Worm (Caenorhabditis elegans) whole organism, young adult: Measurements from ENCODE around the gene ttr-42.
A peak's percentile ranks its signal among the peaks of the same experiment; 100 is the strongest.

Experiments used
- B0261.1 ChIP-seq: sonication (generic microtip); optimal IDR thresholded peaks from 2 replicates; lab custom pipeline; 2016; ENCODE audit warnings: mild to moderate bottlenecking, missing genetic modification characterization, moderate library complexity, missing compliant biosample characterization
- C17E4.6 ChIP-seq: fragments of 200-800 bp; sonication (Bioruptor generic); IDR thresholded peaks from 2 replicates; pipeline ENCODE4 v1.3.6; 2022; ENCODE audit warnings: missing genetic modification reagents, missing genetic modification characterization, missing compliant biosample characterization
- D2030.7 ChIP-seq: fragments of 200-800 bp; sonication (Bioruptor generic); IDR thresholded peaks from 2 replicates; pipeline ENCODE4 v1.3.6; 2022; ENCODE audit warnings: missing genetic modification reagents, missing genetic modification characterization, missing compliant biosample characterization
- F37B4.10 ChIP-seq: fragments of 200-800 bp; sonication (Bioruptor generic); IDR thresholded peaks from 2 replicates; pipeline ENCODE4 v1.3.6; 2022; ENCODE audit warnings: missing genetic modification characterization, missing compliant biosample characterization
- F39B2.1 ChIP-seq: fragments of 200-800 bp; sonication (Bioruptor generic); IDR thresholded peaks from 2 replicates; pipeline ENCODE4 v1.3.6; 2022; ENCODE audit warnings: missing genetic modification reagents, missing genetic modification characterization, missing compliant biosample characterization
- F49E8.2 ChIP-seq: sonication (generic microtip); optimal IDR thresholded peaks from 3 replicates; lab custom pipeline; 2017; ENCODE audit warnings: missing genetic modification characterization, mild to moderate bottlenecking, missing compliant biosample characterization, antibody characterized with exemption, moderate library complexity; ENCODE audit not compliant: insufficient read depth
- F52B5.7 ChIP-seq: sonication (generic microtip); optimal IDR thresholded peaks from 2 replicates; lab custom pipeline; 2016; ENCODE audit warnings: mild to moderate bottlenecking, missing genetic modification characterization, missing compliant biosample characterization
- F55B11.4 ChIP-seq: sonication (generic microtip); optimal IDR thresholded peaks from 2 replicates; lab custom pipeline; 2016; ENCODE audit warnings: missing compliant biosample characterization, missing genetic modification characterization, borderline replicate concordance; ENCODE audit not compliant: insufficient read depth
- F57A8.1 ChIP-seq: fragments of 200-800 bp; sonication (Bioruptor generic); optimal IDR thresholded peaks from 2 replicates; lab custom pipeline; 2018; ENCODE audit warnings: mild to moderate bottlenecking, missing genetic modification characterization, moderate library complexity, missing compliant biosample characterization
- F57C9.4 ChIP-seq: sonication (generic microtip); optimal IDR thresholded peaks from 2 replicates; lab custom pipeline; 2017; ENCODE audit warnings: mild to moderate bottlenecking, missing genetic modification characterization, missing compliant biosample characterization
- K11D2.4 ChIP-seq: fragments of 200-800 bp; sonication (Bioruptor generic); IDR thresholded peaks from 2 replicates; pipeline ENCODE4 v1.3.6; 2022; ENCODE audit warnings: missing genetic modification reagents, missing genetic modification characterization, missing compliant biosample characterization
- K12H6.12 ChIP-seq: fragments of 200-800 bp; sonication (Bioruptor generic); optimal IDR thresholded peaks from 2 replicates; lab custom pipeline; 2018; ENCODE audit warnings: mild to moderate bottlenecking, missing genetic modification characterization, missing compliant biosample characterization
- T07F8.4 ChIP-seq: sonication (generic microtip); optimal IDR thresholded peaks from 2 replicates; lab custom pipeline; 2016; ENCODE audit warnings: mild to moderate bottlenecking, missing genetic modification characterization, moderate library complexity, missing compliant biosample characterization
- T26A5.8 ChIP-seq: sonication (generic microtip); optimal IDR thresholded peaks from 2 replicates; lab custom pipeline; 2016; ENCODE audit warnings: missing genetic modification characterization, missing compliant biosample characterization
- Y53F4B.3 ChIP-seq: fragments of 200-800 bp; sonication (Bioruptor generic); IDR thresholded peaks from 2 replicates; pipeline ENCODE4 v1.3.6; 2022; ENCODE audit warnings: missing genetic modification reagents, missing genetic modification characterization, missing compliant biosample characterization
- Y56A3A.18 ChIP-seq: fragments of 200-800 bp; sonication (Bioruptor generic); IDR thresholded peaks from 2 replicates; pipeline ENCODE4 v1.3.6; 2022; ENCODE audit warnings: missing genetic modification reagents, missing genetic modification characterization, missing compliant biosample characterization
- Y95B8A.8 ChIP-seq: fragments of 200-800 bp; sonication (Bioruptor generic); IDR thresholded peaks from 2 replicates; pipeline ENCODE4 v1.3.6; 2022; ENCODE audit warnings: missing genetic modification reagents, missing genetic modification characterization, missing compliant biosample characterization
- akir-1 ChIP-seq: fragments of 200-800 bp; sonication (Bioruptor generic); optimal IDR thresholded peaks from 2 replicates; lab custom pipeline; 2018; ENCODE audit warnings: mild to moderate bottlenecking, missing genetic modification characterization, moderate library complexity, missing compliant biosample characterization
- aptf-2 ChIP-seq: fragments of 200-800 bp; sonication (Bioruptor generic); conservative IDR thresholded peaks from 2 replicates; pipeline ENCODE4 v1.3.6; 2022; ENCODE audit warnings: missing genetic modification reagents, missing genetic modification characterization, missing compliant biosample characterization
- aptf-3 ChIP-seq: fragments of 200-800 bp; sonication (Bioruptor generic); IDR thresholded peaks from 2 replicates; pipeline ENCODE4 v1.3.6; 2022; ENCODE audit warnings: missing genetic modification characterization, missing compliant biosample characterization
- bed-2 ChIP-seq: fragments of 200-800 bp; sonication (Bioruptor generic); IDR thresholded peaks from 2 replicates; pipeline ENCODE4 v1.3.6; 2022; ENCODE audit warnings: missing genetic modification reagents, missing genetic modification characterization, missing compliant biosample characterization
- ceh-79 ChIP-seq: sonication (generic microtip); optimal IDR thresholded peaks from 2 replicates; lab custom pipeline; 2017; ENCODE audit warnings: mild to moderate bottlenecking, missing genetic modification characterization, missing compliant biosample characterization
- die-1 ChIP-seq: sonication (generic microtip); optimal IDR thresholded peaks from 2 replicates; lab custom pipeline; 2016; ENCODE audit warnings: missing genotype, mild to moderate bottlenecking, missing genetic modification characterization, missing compliant biosample characterization
- dox-1 ChIP-seq: fragments of 200-800 bp; sonication (Bioruptor generic); IDR thresholded peaks from 2 replicates; pipeline ENCODE4 v1.3.6; 2022; ENCODE audit warnings: missing genetic modification reagents, missing genetic modification characterization, missing compliant biosample characterization
- dpff-1 ChIP-seq: sonication (generic microtip); optimal IDR thresholded peaks from 2 replicates; lab custom pipeline; 2017; ENCODE audit warnings: mild to moderate bottlenecking, missing genetic modification characterization, missing compliant biosample characterization
- egl-44 ChIP-seq: fragments of 200-800 bp; sonication (Bioruptor generic); IDR thresholded peaks from 2 replicates; pipeline ENCODE4 v1.3.6; 2022; ENCODE audit warnings: missing genetic modification reagents, missing genetic modification characterization, missing compliant biosample characterization
- egrh-3 ChIP-seq: fragments of 200-800 bp; sonication (Bioruptor generic); IDR thresholded peaks from 2 replicates; pipeline ENCODE4 v1.3.6; 2022; ENCODE audit warnings: missing genetic modification reagents, missing genetic modification characterization, missing compliant biosample characterization
- him-1 ChIP-seq: sonication (generic microtip); optimal IDR thresholded peaks from 2 replicates; lab custom pipeline; 2016; ENCODE audit warnings: missing genotype, missing genetic modification reagents, missing genetic modification characterization, missing compliant biosample characterization
- hlh-26 ChIP-seq: fragments of 200-800 bp; sonication (Bioruptor generic); conservative IDR thresholded peaks from 2 replicates; pipeline ENCODE4 v1.3.6; 2022; ENCODE audit warnings: missing genetic modification reagents, missing genetic modification characterization, missing compliant biosample characterization
- hmg-20 ChIP-seq: fragments of 200-800 bp; sonication (Bioruptor generic); IDR thresholded peaks from 2 replicates; pipeline ENCODE4 v1.3.6; 2022; ENCODE audit warnings: missing genetic modification reagents, missing genetic modification characterization, missing compliant biosample characterization
- let-607 ChIP-seq, 2 experiments: fragments of 200-800 bp in 1 of 2; sonication (Bioruptor generic) in 1 of 2; sonication (generic microtip) in 1 of 2; optimal IDR thresholded peaks; 2 replicates each; lab custom pipeline; 2016 to 2018; ENCODE audit warnings: mild to moderate bottlenecking in 2 of 2, missing compliant biosample characterization in 2 of 2, missing genetic modification characterization in 2 of 2, moderate library complexity in 2 of 2, missing genotype in 1 of 2
- lir-1 ChIP-seq: fragments of 200-800 bp; sonication (Bioruptor generic); conservative IDR thresholded peaks from 2 replicates; pipeline ENCODE4 v1.3.6; 2022; ENCODE audit warnings: missing genetic modification reagents, missing genetic modification characterization, missing compliant biosample characterization
- lsy-27 ChIP-seq: sonication (generic microtip); optimal IDR thresholded peaks from 2 replicates; lab custom pipeline; 2017; ENCODE audit warnings: missing genetic modification characterization, mild to moderate bottlenecking, missing compliant biosample characterization, antibody characterized with exemption, missing genotype, borderline replicate concordance; ENCODE audit not compliant: insufficient read depth
- madf-8 ChIP-seq: fragments of 200-800 bp; sonication (Bioruptor generic); conservative IDR thresholded peaks from 2 replicates; pipeline ENCODE4 v1.3.6; 2022; ENCODE audit warnings: missing genetic modification reagents, missing genetic modification characterization, missing compliant biosample characterization
- mxl-1 ChIP-seq: sonication (generic microtip); optimal IDR thresholded peaks from 2 replicates; lab custom pipeline; 2016; ENCODE audit warnings: missing genetic modification characterization, missing compliant biosample characterization
- nfyb-1 ChIP-seq: fragments of 200-800 bp; sonication (Bioruptor generic); IDR thresholded peaks from 2 replicates; pipeline ENCODE4 v1.3.6; 2022; ENCODE audit warnings: missing genetic modification reagents, missing genetic modification characterization, missing compliant biosample characterization
- nhr-120 ChIP-seq: fragments of 200-800 bp; sonication (Bioruptor generic); IDR thresholded peaks from 2 replicates; pipeline ENCODE4 v1.3.6; 2022; ENCODE audit warnings: missing genetic modification characterization, missing compliant biosample characterization
- nhr-80 ChIP-seq: sonication (generic microtip); optimal IDR thresholded peaks from 2 replicates; lab custom pipeline; 2016; ENCODE audit warnings: missing genetic modification characterization, missing compliant biosample characterization
- sdz-38 ChIP-seq: sonication (generic microtip); optimal IDR thresholded peaks from 2 replicates; lab custom pipeline; 2016; ENCODE audit warnings: missing genotype, missing genetic modification characterization, missing compliant biosample characterization
- snpc-1.3 ChIP-seq: sonication (generic microtip); optimal IDR thresholded peaks from 2 replicates; lab custom pipeline; 2017; ENCODE audit warnings: missing genetic modification characterization, mild to moderate bottlenecking, missing compliant biosample characterization, antibody characterized with exemption, moderate library complexity, missing genotype, missing genetic modification reagents; ENCODE audit not compliant: insufficient read depth
- snpc-3.4 ChIP-seq: sonication (generic microtip); optimal IDR thresholded peaks from 2 replicates; lab custom pipeline; 2017; ENCODE audit warnings: missing genetic modification characterization, mild to moderate bottlenecking, missing compliant biosample characterization, antibody characterized with exemption, moderate library complexity, missing genotype, missing genetic modification reagents
- unc-130 ChIP-seq: sonication (generic microtip); optimal IDR thresholded peaks from 2 replicates; lab custom pipeline; 2016; ENCODE audit warnings: missing genetic modification reagents, missing genetic modification characterization, missing compliant biosample characterization
- ztf-25 ChIP-seq: fragments of 200-800 bp; sonication (Bioruptor generic); IDR thresholded peaks from 2 replicates; pipeline ENCODE4 v1.3.6; 2022; ENCODE audit warnings: missing genetic modification reagents, missing genetic modification characterization, missing compliant biosample characterization
- ztf-6 ChIP-seq: fragments of 200-800 bp; sonication (Bioruptor generic); IDR thresholded peaks from 2 replicates; pipeline ENCODE4 v1.3.6; 2022; ENCODE audit warnings: missing genetic modification reagents, missing genetic modification characterization, missing compliant biosample characterization

The ttr-42 gene

ce11 chrX:2543353-2543752, 34.2 kb upstream of the ttr-42 start (continued):
- TF ChIP-seq D2030.7 (no peak), egrh-3 (GFP tag; lab: Robert Waterston, UW) (no peak)

- peak; percentile 75 for TF ChIP-seq nhr-80
- peak in 1 of 2 experiments; percentile 7 for TF ChIP-seq let-607 (tag; optimal IDR thresholded peaks at IDR 0.05; lab: Kevin White, UChicago)
- TF ChIP-seq C17E4.6 (GFP tag; lab: Robert Waterston, UW): no peak
- TF ChIP-seq dox-1 (GFP tag; lab: Robert Waterston, UW): 0 out of 2 replicates have a peak, but pooled peaks have one; percentile 38
- TF ChIP-seq F37B4.10 (GFP tag; lab: Robert Waterston, UW): no peak
These were observed 32.9 kb upstream of the ttr-42 start for ce11 chrX:2544645-2545044.

ce11 chrX:2548884-2549283, 28.7 kb upstream of the ttr-42 start, which contains the start of gene smvt-1:
Gene smvt-1, minus strand, starts transcription at chrX:2548984.
- TF ChIP-seq K11D2.4 (GFP tag; lab: Robert Waterston, UW) (no peak), Y56A3A.18 (GFP tag; lab: Robert Waterston, UW) (no peak), snpc-1.3 (no peak), nfyb-1 (GFP tag; lab: Robert Waterston, UW) (no peak), F37B4.10 (GFP tag; lab: Robert Waterston, UW) (no peak), hmg-20 (GFP tag; lab: Robert Waterston, UW) (no peak), akir-1 (no peak), F57C9.4 (no peak), Y53F4B.3 (GFP tag; lab: Robert Waterston, UW) (no peak)

ce11 chrX:2549322-2549721, 28.2 kb upstream of the ttr-42 start:
- TF ChIP-seq bed-2 (GFP tag; lab: Robert Waterston, UW): no peak
- TF ChIP-seq snpc-3.4 (tag; lab: Kevin White, UChicago): peak; percentile 34
- no peak for TF ChIP-seq F55B11.4 (tag; lab: Kevin White, UChicago)
- no peak for TF ChIP-seq lir-1 (GFP tag; lab: Robert Waterston, UW)
- no peak for TF ChIP-seq aptf-2
- TF ChIP-seq T26A5.8 (tag; lab: Kevin White, UChicago): no peak
- no peak for TF ChIP-seq dpff-1 (tag; lab: Kevin White, UChicago)
- TF ChIP-seq mxl-1 (tag; lab: Kevin White, UChicago): peak; percentile 63
- TF ChIP-seq him-1: peak; percentile 86
- no peak for TF ChIP-seq sdz-38 (tag; lab: Kevin White, UChicago)
- TF ChIP-seq K12H6.12 (tag; lab: Kevin White, UChicago): peak; percentile 44
- TF ChIP-seq lsy-27 (tag; lab: Kevin White, UChicago): peak; percentile 74
- peak; percentile 60 for TF ChIP-seq F52B5.7 (tag; lab: Kevin White, UChicago)
- TF ChIP-seq ceh-79 (tag; lab: Kevin White, UChicago): peak; percentile 40
- TF ChIP-seq ztf-25 (GFP tag; lab: Robert Waterston, UW): peak; percentile 91
- peak; percentile 59 for TF ChIP-seq F57A8.1
- no peak for TF ChIP-seq nhr-120 (GFP tag; lab: Robert Waterston, UW)
- no peak for TF ChIP-seq Y95B8A.8
- TF ChIP-seq D2030.7: peak; percentile 86
- TF ChIP-seq die-1 (tag; lab: Kevin White, UChicago): peak; percentile 88
- peak; percentile 42 for TF ChIP-seq F49E8.2 (tag; lab: Kevin White, UChicago)
- peak; percentile 77 for TF ChIP-seq egl-44
- peak; percentile 72 for TF ChIP-seq T07F8.4 (tag; lab: Kevin White, UChicago)
- TF ChIP-seq hlh-26 (GFP tag; lab: Robert Waterston, UW): no peak
- TF ChIP-seq madf-8 (GFP tag; lab: Robert Waterston, UW): no peak
- TF ChIP-seq ztf-6 (GFP tag; lab: Robert Waterston, UW): 0 out of 2 replicates have a peak, but pooled peaks have one; percentile 20
- no peak for TF ChIP-seq unc-130 (GFP tag; lab: Kevin White, UChicago)
- no peak for TF ChIP-seq F39B2.1
- peak; percentile 43; the same call in 1 of the 2 replicates for TF ChIP-seq aptf-3 (GFP tag; lab: Robert Waterston, UW)
- TF ChIP-seq B0261.1 (tag; lab: Kevin White, UChicago): peak; percentile 86
